Worm (Caenorhabditis elegans): ENCODE measurements around the gene C49F5.6.

DNA sequence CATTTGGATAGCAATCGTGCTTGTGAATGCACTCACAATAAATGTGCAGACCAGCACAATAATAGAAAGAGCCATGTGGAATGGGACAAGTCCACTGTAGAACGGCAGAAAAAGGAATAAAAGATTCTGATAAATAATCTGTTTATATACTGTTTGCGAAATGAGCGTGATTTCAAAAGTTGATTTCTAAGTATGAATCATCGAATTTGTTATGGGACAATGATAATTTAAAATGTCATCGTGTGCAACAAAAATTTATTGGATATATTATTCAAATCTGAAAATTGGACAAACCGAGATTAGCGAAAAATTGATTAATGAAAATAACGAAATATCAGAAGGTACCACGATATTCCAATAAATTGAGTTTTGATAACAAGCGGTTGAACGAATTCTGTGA lies 49.3 kb upstream of the C49F5.6 start, which contains the start of gene F55G7.5:
- no peak for TF ChIP-seq fos-1 (tag; optimal IDR thresholded peaks at IDR 0.05)
- TF ChIP-seq nhr-12 (tag; optimal IDR thresholded peaks at IDR 0.05), result no peak
- TF ChIP-seq egl-27 (tag; optimal IDR thresholded peaks at IDR 0.05), result no peak
- no peak for TF ChIP-seq nhr-21 (tag; optimal IDR thresholded peaks at IDR 0.05)
- no peak for TF ChIP-seq nhr-6 (tag; optimal IDR thresholded peaks at IDR 0.05)
- TF ChIP-seq mbf-1 (tag; optimal IDR thresholded peaks at IDR 0.05), result no peak
- no peak for TF ChIP-seq nhr-77 (tag; optimal IDR thresholded peaks at IDR 0.05)

All from whole organism, L2 larva.